Fruit fly (Drosophila melanogaster) whole organism, embryonic: ENCODE data around the gene Cyt-c-d.
A peak's percentile ranks its signal among the peaks of the same experiment; 100 is the strongest.

ENCODE experiments used
- Atf-2 ChIP-seq: fragments of 200-800 bp; sonication (Bioruptor generic); optimal IDR thresholded peaks from 2 replicates; lab custom pipeline; 2016; ENCODE audit warnings: missing biosample characterization, missing genetic modification characterization
- CG10959 ChIP-seq: fragments of 200-800 bp; sonication (Bioruptor generic); IDR thresholded peaks from 2 replicates; pipeline ENCODE4 v1.3.6; 2022; ENCODE audit warnings: missing biosample characterization, missing genetic modification characterization
- CG12744 ChIP-seq: fragments of 200-800 bp; sonication (Bioruptor generic); optimal IDR thresholded peaks from 2 replicates; lab custom pipeline; 2016; ENCODE audit warnings: missing biosample characterization, missing genetic modification characterization
- CG13894 ChIP-seq: fragments of 200-800 bp; sonication (Bioruptor generic); optimal IDR thresholded peaks from 3 replicates; lab custom pipeline; 2018; ENCODE audit warnings: missing biosample characterization, mild to moderate bottlenecking, missing genetic modification characterization, moderate library complexity
- CG15479 ChIP-seq: fragments of 200-800 bp; sonication (Bioruptor generic); optimal IDR thresholded peaks from 3 replicates; lab custom pipeline; 2019; ENCODE audit warnings: missing biosample characterization, mild to moderate bottlenecking, missing genetic modification characterization, moderate library complexity
- CG16813 ChIP-seq: fragments of 200-800 bp; sonication (Bioruptor generic); IDR thresholded peaks from 3 replicates; pipeline ENCODE4 v1.3.6; 2022; ENCODE audit warnings: missing biosample characterization, missing genetic modification characterization; ENCODE audit not compliant: partially characterized antibody
- CG17802 ChIP-seq: fragments of 200-800 bp; sonication (Bioruptor generic); optimal IDR thresholded peaks from 2 replicates; lab custom pipeline; 2018; ENCODE audit warnings: missing biosample characterization, mild to moderate bottlenecking, missing genetic modification characterization, moderate library complexity
- CG18011 ChIP-seq: fragments of 200-800 bp; sonication (Bioruptor generic); optimal IDR thresholded peaks from 2 replicates; lab custom pipeline; 2017; ENCODE audit warnings: missing biosample characterization, missing genetic modification characterization, mild to moderate bottlenecking, moderate library complexity, missing genotype
- CG18476 ChIP-seq: fragments of 200-800 bp; sonication (Bioruptor generic); optimal IDR thresholded peaks from 2 replicates; lab custom pipeline; 2016; ENCODE audit warnings: missing biosample characterization, mild to moderate bottlenecking, missing genetic modification characterization
- CG2120 ChIP-seq: fragments of 200-800 bp; sonication (Bioruptor generic); optimal IDR thresholded peaks from 3 replicates; lab custom pipeline; 2016; ENCODE audit warnings: missing biosample characterization, missing genetic modification characterization
- CG2199 ChIP-seq: fragments of 200-800 bp; sonication (Bioruptor generic); IDR thresholded peaks from 3 replicates; pipeline ENCODE4 v1.3.6; 2022; ENCODE audit warnings: missing biosample characterization, missing genetic modification characterization
- CG31224 ChIP-seq: fragments of 200-800 bp; sonication (Bioruptor generic); IDR thresholded peaks from 2 replicates; pipeline ENCODE4 v1.3.6; 2022; ENCODE audit warnings: missing biosample characterization, missing genetic modification characterization
- CG3995 ChIP-seq: fragments of 200-800 bp; sonication (Bioruptor generic); optimal IDR thresholded peaks from 3 replicates; lab custom pipeline; 2016; ENCODE audit warnings: missing biosample characterization, missing genetic modification characterization
- CG4360 ChIP-seq: fragments of 200-800 bp; sonication (Bioruptor generic); IDR thresholded peaks from 2 replicates; pipeline ENCODE4 v1.3.6; 2022; ENCODE audit warnings: missing biosample characterization, missing genetic modification characterization
- CG5180 ChIP-seq: fragments of 200-800 bp; sonication (Bioruptor generic); optimal IDR thresholded peaks from 3 replicates; lab custom pipeline; 2017; ENCODE audit warnings: missing biosample characterization, missing genetic modification characterization, mild to moderate bottlenecking, moderate library complexity, missing genetic modification reagents
- CG7963 ChIP-seq: fragments of 200-800 bp; sonication (Bioruptor generic); IDR thresholded peaks from 3 replicates; pipeline ENCODE4 v1.3.6; 2022; ENCODE audit warnings: missing biosample characterization, missing genetic modification characterization; ENCODE audit not compliant: partially characterized antibody
- CoRest ChIP-seq: fragments of 200-800 bp; sonication (Bioruptor generic); optimal IDR thresholded peaks from 3 replicates; lab custom pipeline; 2018; ENCODE audit warnings: missing biosample characterization, mild to moderate bottlenecking, missing genetic modification characterization, moderate library complexity
- Dek ChIP-seq: fragments of 200-800 bp; sonication (Bioruptor generic); optimal IDR thresholded peaks from 3 replicates; lab custom pipeline; 2019; ENCODE audit warnings: missing biosample characterization, mild to moderate bottlenecking, missing genetic modification characterization, moderate library complexity
- ERR ChIP-seq: fragments of 200-800 bp; sonication (Bioruptor generic); optimal IDR thresholded peaks from 2 replicates; lab custom pipeline; 2016; ENCODE audit warnings: missing biosample characterization, missing genetic modification characterization
- Hand ChIP-seq: fragments of 200-800 bp; sonication (Bioruptor generic); optimal IDR thresholded peaks from 2 replicates; lab custom pipeline; 2017; ENCODE audit warnings: mild to moderate bottlenecking, missing biosample characterization, missing genetic modification reagents, missing genetic modification characterization
- Hey ChIP-seq: fragments of 200-800 bp; sonication (Bioruptor generic); optimal IDR thresholded peaks from 3 replicates; lab custom pipeline; 2018; ENCODE audit warnings: missing biosample characterization, mild to moderate bottlenecking, missing genetic modification characterization
- PHDP ChIP-seq: fragments of 200-800 bp; sonication (Bioruptor generic); optimal IDR thresholded peaks from 3 replicates; lab custom pipeline; 2018; ENCODE audit warnings: missing biosample characterization, mild to moderate bottlenecking, missing genetic modification characterization, moderate library complexity
- Ssrp ChIP-seq: fragments of 200-800 bp; sonication (Bioruptor generic); optimal IDR thresholded peaks from 2 replicates; lab custom pipeline; 2018; ENCODE audit warnings: missing biosample characterization, mild to moderate bottlenecking, missing genetic modification characterization, moderate library complexity
- ash1 ChIP-seq: fragments of 200-800 bp; sonication (Bioruptor generic); optimal IDR thresholded peaks from 2 replicates; lab custom pipeline; 2018; ENCODE audit warnings: missing biosample characterization, mild to moderate bottlenecking, missing genetic modification characterization
- bowl ChIP-seq: fragments of 200-800 bp; sonication (Bioruptor generic); IDR thresholded peaks from 2 replicates; pipeline ENCODE4 v1.3.6; 2022; ENCODE audit warnings: missing biosample characterization, missing genetic modification characterization
- crol ChIP-seq: fragments of 200-800 bp; sonication (Bioruptor generic); IDR thresholded peaks from 2 replicates; pipeline ENCODE4 v1.3.6; 2022; ENCODE audit warnings: missing biosample characterization, missing genetic modification characterization
- emc ChIP-seq: fragments of 200-800 bp; sonication (Bioruptor generic); optimal IDR thresholded peaks from 2 replicates; lab custom pipeline; 2016; ENCODE audit warnings: missing biosample characterization, missing genetic modification characterization
- gem ChIP-seq: fragments of 200-800 bp; sonication (Bioruptor generic); optimal IDR thresholded peaks from 2 replicates; lab custom pipeline; 2019; ENCODE audit warnings: missing biosample characterization, mild to moderate bottlenecking, missing genetic modification characterization, moderate library complexity
- gro ChIP-seq: fragments of 200-800 bp; sonication (Bioruptor generic); optimal IDR thresholded peaks from 2 replicates; lab custom pipeline; 2016; ENCODE audit warnings: missing biosample characterization, missing genetic modification characterization
- hb ChIP-seq: fragments of 200-800 bp; sonication (Bioruptor generic); IDR thresholded peaks from 3 replicates; pipeline ENCODE4 v1.3.6; 2022; ENCODE audit warnings: missing biosample characterization, missing genetic modification characterization; ENCODE audit not compliant: partially characterized antibody
- her ChIP-seq: fragments of 200-800 bp; sonication (Bioruptor generic); optimal IDR thresholded peaks from 2 replicates; lab custom pipeline; 2016; ENCODE audit warnings: missing biosample characterization, missing genetic modification characterization
- hkb ChIP-seq, 2 experiments: fragments of 200-800 bp in 1 of 2; fragments of >200 bp in 1 of 2; sonication (Bioruptor generic) in 1 of 2; IDR thresholded peaks in 1 of 2; optimal IDR thresholded peaks in 1 of 2; 2 replicates each; pipeline versions ENCODE4 v1.3.6 to Lab custom; 2017 to 2022; ENCODE audit warnings: missing biosample characterization in 1 of 2, missing genetic modification characterization in 1 of 2
- jigr1 ChIP-seq: fragments of 200-800 bp; sonication (Bioruptor generic); IDR thresholded peaks from 3 replicates; pipeline ENCODE4 v1.3.6; 2022; ENCODE audit warnings: missing biosample characterization, missing genetic modification characterization
- lab ChIP-seq: fragments of 200-800 bp; sonication (Bioruptor generic); optimal IDR thresholded peaks from 3 replicates; lab custom pipeline; 2017; ENCODE audit warnings: missing biosample characterization, missing genetic modification characterization, mild to moderate bottlenecking, moderate library complexity, missing genetic modification reagents
- lilli ChIP-seq: fragments of 200-800 bp; sonication (Bioruptor generic); optimal IDR thresholded peaks from 3 replicates; lab custom pipeline; 2016; ENCODE audit warnings: missing biosample characterization, missing genetic modification characterization
- lov ChIP-seq, 2 experiments: fragments of 200-800 bp in 1 of 2; fragments of >200 bp in 1 of 2; sonication (Bioruptor generic) in 1 of 2; IDR thresholded peaks in 1 of 2; optimal IDR thresholded peaks in 1 of 2; 2 replicates in 1 of 2; 3 replicates in 1 of 2; pipeline versions ENCODE4 v1.3.6 to Lab custom; 2017 to 2022; ENCODE audit warnings: missing biosample characterization in 1 of 2, missing genetic modification characterization in 1 of 2
- onecut ChIP-seq: fragments of 200-800 bp; sonication (Bioruptor generic); IDR thresholded peaks from 2 replicates; pipeline ENCODE4 v1.3.6; 2022; ENCODE audit warnings: missing biosample characterization, missing genetic modification characterization
- pum ChIP-seq: fragments of 200-800 bp; sonication (Bioruptor generic); optimal IDR thresholded peaks from 2 replicates; lab custom pipeline; 2016; ENCODE audit warnings: missing biosample characterization, missing genetic modification characterization
- ranshi ChIP-seq: fragments of 200-800 bp; sonication (Bioruptor generic); IDR thresholded peaks from 2 replicates; pipeline ENCODE4 v1.3.6; 2022; ENCODE audit warnings: missing biosample characterization, missing genetic modification characterization
- slbo ChIP-seq: fragments of 200-800 bp; sonication (Bioruptor generic); IDR thresholded peaks from 2 replicates; pipeline ENCODE4 v1.3.6; 2022; ENCODE audit warnings: missing biosample characterization, missing genetic modification characterization
- sna ChIP-seq: fragments of 200-800 bp; sonication (Bioruptor generic); IDR thresholded peaks from 2 replicates; pipeline ENCODE4 v1.3.6; 2022; ENCODE audit warnings: missing biosample characterization, missing genetic modification characterization; ENCODE audit not compliant: partially characterized antibody
- tio ChIP-seq: fragments of 200-800 bp; sonication (Bioruptor generic); optimal IDR thresholded peaks from 2 replicates; lab custom pipeline; 2017; ENCODE audit warnings: missing biosample characterization, missing genetic modification characterization, inconsistent platforms
- tna ChIP-seq: fragments of 200-800 bp; sonication (Bioruptor generic); IDR thresholded peaks from 2 replicates; pipeline ENCODE4 v1.3.6; 2022; ENCODE audit warnings: missing biosample characterization, missing genetic modification characterization; ENCODE audit not compliant: partially characterized antibody
- tup ChIP-seq: fragments of 200-800 bp; sonication (Bioruptor generic); optimal IDR thresholded peaks from 2 replicates; lab custom pipeline; 2016; ENCODE audit warnings: missing biosample characterization, mild to moderate bottlenecking, missing genetic modification characterization, moderate library complexity
- usp ChIP-seq: fragments of >200 bp; optimal IDR thresholded peaks from 2 replicates; lab custom pipeline; 2017; ENCODE audit warnings: missing biosample characterization, missing genetic modification characterization
- zen2 ChIP-seq: fragments of 200-800 bp; sonication (Bioruptor generic); IDR thresholded peaks from 3 replicates; pipeline ENCODE4 v1.3.6; 2022; ENCODE audit warnings: missing biosample characterization, missing genetic modification characterization; ENCODE audit not compliant: partially characterized antibody

Gene Cyt-c-d

DNA sequence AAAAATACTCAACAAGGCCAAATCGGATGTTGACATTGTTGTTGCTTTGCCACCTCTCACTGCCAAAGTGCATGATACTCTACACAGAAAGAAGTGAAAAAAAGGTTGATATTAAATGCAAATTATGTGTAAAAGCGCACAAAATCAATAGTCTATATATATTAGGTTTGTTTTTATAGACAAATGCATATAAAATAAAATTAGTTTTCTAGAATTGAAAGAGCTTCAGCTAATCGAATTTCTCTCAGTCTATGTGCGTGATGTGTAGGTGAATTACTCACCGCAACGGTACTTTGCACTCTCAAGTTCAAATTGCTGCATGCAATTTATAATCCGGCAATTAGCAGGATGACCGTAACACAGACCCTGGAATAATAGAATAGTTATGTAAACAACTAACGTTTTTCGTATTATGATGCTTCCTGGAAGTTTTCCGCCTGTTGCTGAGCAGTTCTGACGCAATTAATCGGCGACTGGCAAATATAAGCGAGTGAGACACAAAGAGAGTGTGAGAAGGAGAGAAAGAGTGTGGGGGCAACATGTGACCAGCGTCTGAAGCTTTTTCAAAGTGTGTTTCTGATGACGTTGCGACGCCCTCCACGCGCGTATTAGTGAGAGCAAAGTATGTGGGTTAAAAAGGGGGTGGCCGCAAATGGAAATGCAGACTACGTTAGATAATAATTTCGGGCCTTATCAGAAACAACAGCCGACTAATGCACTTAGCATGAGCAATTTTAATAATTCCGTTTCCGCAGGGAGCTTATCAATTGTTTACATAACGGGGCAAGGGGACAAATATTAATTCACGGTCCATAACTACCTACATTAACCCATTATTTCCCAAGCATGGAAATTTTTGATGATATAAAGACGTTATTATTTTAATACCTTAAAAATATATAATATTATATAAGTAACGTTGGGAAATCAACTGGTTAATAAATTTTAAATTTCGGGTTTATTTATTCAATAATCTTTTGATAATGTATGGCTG lies 5.3 kb downstream of the Cyt-c-d start (continued):
- TF ChIP-seq usp = no peak
- TF ChIP-seq CG31224 = peak; percentile 88
- peak; percentile 83 for TF ChIP-seq CG2120
- TF ChIP-seq sna (GFP tag; lab: Robert Waterston, UW) = no peak
- peak; percentile 25 for TF ChIP-seq gro
- peak; percentile 95 for TF ChIP-seq lab (GFP tag; lab: Kevin White, UChicago)
- peak; percentile 76 for TF ChIP-seq CG12744 (GFP tag; lab: Kevin White, UChicago)
- TF ChIP-seq zen2 = no peak
- TF ChIP-seq Dek (tag; lab: Kevin White, UChicago) = peak; percentile 85
- TF ChIP-seq her = peak; percentile 25
- TF ChIP-seq lov (optimal IDR thresholded peaks at IDR 0.05; lab: Kevin White, UChicago) = no peak
- TF ChIP-seq lov (GFP tag; IDR thresholded peaks at IDR 0.05; lab: Robert Waterston, UW) = peak; percentile 95
- TF ChIP-seq CG4360 = peak; percentile 84
- TF ChIP-seq crol (GFP tag; lab: Robert Waterston, UW) = peak; percentile 31
- TF ChIP-seq ERR = peak; percentile 34
- peak; percentile 92 for TF ChIP-seq ranshi
- peak; percentile 10; the same call in 1 of the 2 replicates for TF ChIP-seq tna
- peak; percentile 81; the same call in 2 of the 3 replicates for TF ChIP-seq jigr1
- TF ChIP-seq CG18011 = no peak
- TF ChIP-seq hb (GFP tag; lab: Robert Waterston, UW) = no peak
- peak; percentile 59 for TF ChIP-seq CG3995
- peak; percentile 87 for TF ChIP-seq pum
- TF ChIP-seq CG15479 (GFP tag; lab: Kevin White, UChicago) = no peak
- TF ChIP-seq Ssrp = peak; percentile 94
- TF ChIP-seq CG17802 (tag; lab: Kevin White, UChicago) = peak; percentile 67
- peak; percentile 82 for TF ChIP-seq CG5180 (GFP tag; lab: Kevin White, UChicago)
- peak; percentile 86 for TF ChIP-seq tio (GFP tag; lab: Kevin White, UChicago)
- no peak for TF ChIP-seq emc (GFP tag; lab: Kevin White, UChicago)
- peak; percentile 91 for TF ChIP-seq bowl (GFP tag; lab: Robert Waterston, UW)
- no peak for TF ChIP-seq hkb (optimal IDR thresholded peaks at IDR 0.05; lab: Kevin White, UChicago)
- TF ChIP-seq hkb (GFP tag; IDR thresholded peaks at IDR 0.05; lab: Robert Waterston, UW) = peak; percentile 94
- peak; percentile 82 for TF ChIP-seq PHDP (tag; lab: Kevin White, UChicago)
- TF ChIP-seq Hand = peak; percentile 77
- TF ChIP-seq lilli (GFP tag; lab: Kevin White, UChicago) = peak; percentile 88
- no peak for TF ChIP-seq CG16813 (GFP tag; lab: Robert Waterston, UW)
- TF ChIP-seq CG2199 (GFP tag; lab: Robert Waterston, UW) = peak; percentile 98
- peak; percentile 93 for TF ChIP-seq CoRest (tag; lab: Kevin White, UChicago)
- no peak for TF ChIP-seq Hey (tag; lab: Kevin White, UChicago)
- TF ChIP-seq CG10959 = peak; percentile 93
- peak; percentile 65 for TF ChIP-seq ash1
- peak; percentile 92 for TF ChIP-seq gem (tag; lab: Kevin White, UChicago)
- TF ChIP-seq CG7963 = no peak
- peak; percentile 94 for TF ChIP-seq CG18476
- peak; percentile 95 for TF ChIP-seq slbo (GFP tag; lab: Robert Waterston, UW)
- peak; percentile 62 for TF ChIP-seq tup (GFP tag; lab: Kevin White, UChicago)
- peak; percentile 88 for TF ChIP-seq onecut (GFP tag; lab: Robert Waterston, UW)
- TF ChIP-seq CG13894 (tag; lab: Kevin White, UChicago) = peak; percentile 57
- TF ChIP-seq Atf-2 (GFP tag; lab: Kevin White, UChicago) = peak; percentile 81
